Worm (Caenorhabditis elegans): Measurements from ENCODE around the gene R01E6.2.

Gene R01E6.2

DNA sequence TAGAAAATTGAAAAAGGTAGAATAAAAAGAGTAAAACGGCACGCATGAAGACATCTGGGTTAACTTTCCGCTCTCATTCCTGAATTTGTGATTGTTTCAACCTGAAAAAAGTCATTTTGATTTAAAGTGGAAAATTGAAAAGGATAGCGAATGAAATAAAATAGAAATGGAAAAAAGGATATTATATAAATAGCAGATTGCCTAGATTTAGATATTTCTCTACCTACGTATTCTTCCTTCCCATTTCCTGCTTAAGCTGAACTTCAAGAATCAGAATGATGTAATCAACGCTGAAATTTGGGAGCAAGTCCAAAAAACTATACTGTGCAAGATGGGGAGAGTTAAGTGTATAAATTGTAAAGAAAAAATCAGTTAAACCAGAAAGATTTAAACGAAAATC, 3.5 kb upstream of the R01E6.2 start, which contains the start of gene R01E6.7:
Gene R01E6.7 (minus strand): TSS at position 101 of the 400 bp plus-strand sequence.
- TF ChIP-seq mls-2 (tag; optimal IDR thresholded peaks at IDR 0.05) (no peak), nhr-12 (tag; optimal IDR thresholded peaks at IDR 0.05) (no peak), nhr-28 (tag; optimal IDR thresholded peaks at IDR 0.05) (no peak), ztf-11 (tag; optimal IDR thresholded peaks at IDR 0.05) (no peak), sptf-1 (tag; optimal IDR thresholded peaks at IDR 0.05) (no peak), sem-2 (GFP tag; optimal IDR thresholded peaks at IDR 0.05) (no peak), unc-62 (GFP tag; optimal IDR thresholded peaks at IDR 0.05) (no peak), flh-1 (GFP tag; optimal IDR thresholded peaks at IDR 0.05) (no peak), blmp-1 (tag; optimal IDR thresholded peaks at IDR 0.05) (no peak)

DNA sequence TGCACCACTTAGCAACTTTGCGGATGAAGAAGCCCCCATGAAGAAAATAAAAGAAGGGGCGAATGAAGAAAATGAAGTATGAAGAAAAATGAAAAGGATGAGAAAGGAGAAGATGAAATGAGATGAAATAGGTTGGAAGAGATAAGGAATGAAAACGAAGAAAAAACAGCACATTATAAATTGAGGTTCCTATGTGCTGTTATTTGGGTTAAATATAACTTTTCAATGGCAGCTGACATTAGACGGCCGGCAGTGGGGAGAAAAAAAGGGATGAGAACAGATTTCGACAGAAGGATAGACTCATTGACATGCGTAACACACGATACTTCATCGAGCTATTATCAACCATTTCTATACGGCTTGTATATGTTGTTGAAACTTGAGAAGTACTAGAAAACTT, 4.4 kb downstream of the R01E6.2 start:
- TF ChIP-seq tbx-8 (GFP tag; optimal IDR thresholded peaks at IDR 0.05) (no peak), nhr-28 (tag; optimal IDR thresholded peaks at IDR 0.05) (no peak), sptf-1 (tag; optimal IDR thresholded peaks at IDR 0.05) (no peak), lsy-2 (tag; optimal IDR thresholded peaks at IDR 0.05) (no peak), unc-120 (tag; optimal IDR thresholded peaks at IDR 0.05; ENCODE audit: poor library complexity, severe bottlenecking) (peak; percentile 5), hlh-1 (tag; optimal IDR thresholded peaks at IDR 0.05) (peak; percentile 35)

DNA sequence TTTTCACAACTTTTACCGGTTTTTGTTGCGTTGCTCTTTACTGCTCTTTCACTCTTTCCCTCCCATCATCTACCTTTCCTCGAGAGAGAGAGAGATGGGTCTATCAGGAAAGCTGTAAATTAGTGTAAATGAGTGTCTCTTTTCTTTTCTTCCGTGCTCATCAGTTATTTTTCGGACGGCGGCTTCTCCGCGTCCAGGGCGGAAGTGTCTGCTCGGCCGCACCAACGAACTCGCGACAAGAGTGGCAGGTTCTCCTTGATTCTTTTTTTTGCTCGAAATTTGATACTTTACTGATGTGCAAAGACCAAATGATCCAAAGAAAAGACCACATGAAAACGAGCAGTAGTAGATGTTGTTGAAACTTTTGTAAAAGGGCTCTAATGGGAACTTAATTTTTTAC, 7.7 kb downstream of the R01E6.2 start:
- TF ChIP-seq cnd-1 (tag; optimal IDR thresholded peaks at IDR 0.05): no peak
- TF ChIP-seq lin-13 (tag; optimal IDR thresholded peaks at IDR 0.05): no peak
- TF ChIP-seq nhr-28 (tag; optimal IDR thresholded peaks at IDR 0.05): no peak
- no peak for TF ChIP-seq tbx-8 (GFP tag; optimal IDR thresholded peaks at IDR 0.05)
- TF ChIP-seq unc-39 (tag; optimal IDR thresholded peaks at IDR 0.05): no peak
- no peak for TF ChIP-seq drap-1 (GFP tag; optimal IDR thresholded peaks at IDR 0.05)
- no peak for TF ChIP-seq elt-1 (tag; optimal IDR thresholded peaks at IDR 0.05; ENCODE audit: borderline replicate concordance, insufficient read depth)
- TF ChIP-seq nhr-2 (tag; optimal IDR thresholded peaks at IDR 0.05): no peak
- no peak for TF ChIP-seq zip-8 (tag; optimal IDR thresholded peaks at IDR 0.05)

DNA sequence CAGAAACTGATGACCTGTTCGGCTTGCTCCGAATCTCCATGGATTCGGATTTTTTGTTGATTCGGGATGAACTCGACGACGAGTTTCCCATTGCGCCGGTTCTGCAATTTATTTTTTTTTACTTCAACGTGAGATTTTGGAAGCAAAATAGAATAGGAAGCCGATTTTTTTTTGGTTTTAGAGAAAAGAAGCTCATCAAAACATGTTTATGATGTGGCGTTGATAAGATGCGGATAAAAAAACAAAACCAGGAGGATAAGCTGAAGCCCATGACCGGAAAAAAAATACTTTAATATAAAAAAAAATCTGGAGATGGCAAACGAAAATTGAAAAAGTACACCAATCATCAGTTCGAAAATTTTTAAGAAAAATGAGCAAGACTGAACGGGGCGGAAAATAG, 10.3 kb downstream of the R01E6.2 start, which contains the start of gene glb-20:
Gene glb-20 (minus strand): TSS at position 101 of the 400 bp plus-strand sequence.
- TF ChIP-seq cnd-1 (tag; optimal IDR thresholded peaks at IDR 0.05): no peak
- TF ChIP-seq elt-3 (tag; optimal IDR thresholded peaks at IDR 0.05): no peak
- no peak for TF ChIP-seq unc-120 (tag; optimal IDR thresholded peaks at IDR 0.05; ENCODE audit: poor library complexity, severe bottlenecking)
- no peak for TF ChIP-seq unc-39 (tag; optimal IDR thresholded peaks at IDR 0.05)
- no peak for TF ChIP-seq drap-1 (GFP tag; optimal IDR thresholded peaks at IDR 0.05)
- TF ChIP-seq hlh-1 (tag; optimal IDR thresholded peaks at IDR 0.05): no peak
- no peak for TF ChIP-seq nhr-2 (tag; optimal IDR thresholded peaks at IDR 0.05)
- TF ChIP-seq ceh-83 (GFP tag; optimal IDR thresholded peaks at IDR 0.05): no peak
- no peak for TF ChIP-seq ham-2 (GFP tag; optimal IDR thresholded peaks at IDR 0.05)
- no peak for TF ChIP-seq ztf-11 (tag; optimal IDR thresholded peaks at IDR 0.05)
- no peak for TF ChIP-seq mls-2 (tag; optimal IDR thresholded peaks at IDR 0.05)
- no peak for TF ChIP-seq lin-13 (tag; optimal IDR thresholded peaks at IDR 0.05)
- TF ChIP-seq nhr-12 (tag; optimal IDR thresholded peaks at IDR 0.05): no peak
- TF ChIP-seq flh-1 (GFP tag; optimal IDR thresholded peaks at IDR 0.05): no peak
- no peak for TF ChIP-seq ceh-43 (GFP tag; optimal IDR thresholded peaks at IDR 0.05)
- TF ChIP-seq nhr-28 (tag; optimal IDR thresholded peaks at IDR 0.05): no peak
- no peak for TF ChIP-seq mab-5 (tag; optimal IDR thresholded peaks at IDR 0.05)
- no peak for TF ChIP-seq mep-1 (tag; optimal IDR thresholded peaks at IDR 0.05)

DNA sequence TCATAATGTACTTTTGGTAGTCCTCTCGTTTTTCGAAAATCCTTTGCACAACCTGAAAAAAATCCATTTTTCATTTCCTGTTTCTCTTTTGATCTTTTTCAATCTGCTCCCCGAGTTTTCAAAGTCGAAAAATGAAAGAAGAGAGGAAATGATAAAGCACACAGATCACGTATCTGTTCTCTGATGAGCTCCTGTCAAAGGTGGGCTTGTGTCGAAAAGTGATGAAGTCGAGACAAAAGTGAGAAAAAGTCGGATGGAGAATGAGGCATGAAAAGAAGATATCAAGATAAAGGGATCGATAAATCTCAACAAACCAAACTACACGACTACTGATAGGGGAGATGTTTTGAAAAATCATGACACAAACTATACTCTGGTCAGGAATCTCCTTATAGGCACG, 11.2 kb downstream of the R01E6.2 start:
- TF ChIP-seq unc-62 (GFP tag; optimal IDR thresholded peaks at IDR 0.05): peak; percentile 67
- no peak for TF ChIP-seq sptf-1 (tag; optimal IDR thresholded peaks at IDR 0.05)
- peak; percentile 41 for TF ChIP-seq unc-120 (tag; optimal IDR thresholded peaks at IDR 0.05; ENCODE audit: poor library complexity, severe bottlenecking)

DNA sequence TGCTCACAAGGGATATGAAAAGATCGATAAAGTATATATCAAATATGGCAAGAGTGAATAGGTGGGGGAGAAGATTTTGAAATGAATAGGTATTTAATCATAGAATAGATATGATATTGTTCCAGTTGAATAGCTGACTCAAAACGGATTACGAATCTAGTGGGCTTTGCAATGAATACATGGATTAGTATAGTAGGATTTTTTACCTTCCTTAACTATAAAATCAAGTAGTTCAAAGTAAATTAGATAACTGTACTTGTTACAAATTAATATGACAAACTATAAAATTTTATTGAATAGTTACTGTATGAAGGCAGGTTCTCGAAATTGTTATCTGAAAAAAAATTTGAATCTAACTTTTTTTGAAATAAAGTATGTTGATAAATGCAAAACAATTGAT, 15.4 kb downstream of the R01E6.2 start, which contains the start of gene odr-1:
Gene odr-1 (minus strand): TSS at position 101 of the 400 bp plus-strand sequence.
- TF ChIP-seq lin-32 (GFP tag; optimal IDR thresholded peaks at IDR 0.05) (no peak), mab-5 (tag; optimal IDR thresholded peaks at IDR 0.05) (no peak), sptf-1 (tag; optimal IDR thresholded peaks at IDR 0.05) (no peak), nhr-28 (tag; optimal IDR thresholded peaks at IDR 0.05) (no peak), unc-62 (GFP tag; optimal IDR thresholded peaks at IDR 0.05) (no peak), ztf-11 (tag; optimal IDR thresholded peaks at IDR 0.05) (no peak)
